Fruit fly (Drosophila melanogaster): ENCODE measurements around the gene clumsy.

DNA sequence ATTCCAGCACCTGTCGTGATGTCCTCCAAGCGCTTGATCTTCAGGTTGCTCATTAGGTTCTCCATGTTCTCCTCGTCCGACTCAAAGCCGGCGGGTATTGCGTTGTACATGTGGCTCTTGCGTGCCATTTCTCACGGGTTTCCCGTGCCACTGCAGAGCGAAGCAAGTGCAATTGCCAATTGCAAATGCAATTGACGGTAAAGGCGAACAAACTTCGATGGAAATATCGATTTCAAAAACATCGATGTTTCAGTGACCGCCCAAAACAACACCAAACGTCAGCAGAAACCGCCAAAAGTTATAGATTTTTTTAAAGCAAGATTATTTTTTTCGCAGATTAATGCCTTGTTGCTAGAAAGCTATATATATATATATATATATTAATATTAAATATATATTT lies 43.4 kb upstream of the clumsy start, which contains the start of gene Nbr:
- TF ChIP-seq Lpt (GFP tag; optimal IDR thresholded peaks at IDR 0.05) (no peak), ss (GFP tag; optimal IDR thresholded peaks at IDR 0.05) (no peak), CG34406 (GFP tag; optimal IDR thresholded peaks at IDR 0.05) (no peak), CG1621 (tag; optimal IDR thresholded peaks at IDR 0.05) (no peak), Gug (GFP tag; IDR thresholded peaks at IDR 0.05) (no peak), fd59A (GFP tag; optimal IDR thresholded peaks at IDR 0.05) (no peak), CG11294 (GFP tag; IDR thresholded peaks at IDR 0.05) (no peak), Met (GFP tag; optimal IDR thresholded peaks at IDR 0.05) (no peak), CG15336 (GFP tag; IDR thresholded peaks at IDR 0.05) (no peak), Eip75B (GFP tag; optimal IDR thresholded peaks at IDR 0.05) (no peak), Ets21C (GFP tag; optimal IDR thresholded peaks at IDR 0.05) (no peak), eg (GFP tag; IDR thresholded peaks at IDR 0.05) (no peak), Sox102F (GFP tag; optimal IDR thresholded peaks at IDR 0.05) (no peak), CG3919 (GFP tag; optimal IDR thresholded peaks at IDR 0.05) (no peak)

All from whole organism, prepupa.